Worm (Caenorhabditis elegans): ENCODE data around the gene F15D4.4.

F15D4.4 gene

ce11 chrII:13243021-13243420, at the start of gene F15D4.4:
Gene F15D4.4, minus strand, starts transcription at chrII:13243121.
- TF ChIP-seq mab-5 (tag; optimal IDR thresholded peaks at IDR 0.05), result no peak
- TF ChIP-seq ceh-83 (GFP tag; optimal IDR thresholded peaks at IDR 0.05), result no peak
- no peak for TF ChIP-seq ceh-43 (GFP tag; optimal IDR thresholded peaks at IDR 0.05)
- no peak for TF ChIP-seq mep-1 (tag; optimal IDR thresholded peaks at IDR 0.05)
- no peak for TF ChIP-seq nhr-76 (tag; optimal IDR thresholded peaks at IDR 0.05)
- TF ChIP-seq nhr-12 (tag; optimal IDR thresholded peaks at IDR 0.05), result no peak
- TF ChIP-seq ham-2 (GFP tag; optimal IDR thresholded peaks at IDR 0.05), result no peak
- no peak for TF ChIP-seq sptf-1 (tag; optimal IDR thresholded peaks at IDR 0.05)
- TF ChIP-seq nhr-2 (tag; optimal IDR thresholded peaks at IDR 0.05), result no peak
- no peak for TF ChIP-seq flh-1 (GFP tag; optimal IDR thresholded peaks at IDR 0.05)
- TF ChIP-seq lsy-2 (tag; optimal IDR thresholded peaks at IDR 0.05), result no peak
- TF ChIP-seq snpc-4 (tag; optimal IDR thresholded peaks at IDR 0.05), result no peak
- no peak for TF ChIP-seq cnd-1 (tag; optimal IDR thresholded peaks at IDR 0.05)
- TF ChIP-seq elt-1 (tag; optimal IDR thresholded peaks at IDR 0.05; ENCODE audit: borderline replicate concordance, insufficient read depth), result no peak
- no peak for TF ChIP-seq ztf-11 (tag; optimal IDR thresholded peaks at IDR 0.05)
- no peak for TF ChIP-seq lin-13 (tag; optimal IDR thresholded peaks at IDR 0.05)
- TF ChIP-seq ces-1 (GFP tag; optimal IDR thresholded peaks at IDR 0.05), result no peak
- TF ChIP-seq unc-62 (GFP tag; optimal IDR thresholded peaks at IDR 0.05), result no peak

- TF ChIP-seq bed-3 (GFP tag; optimal IDR thresholded peaks at IDR 0.05) (no peak), lsy-2 (tag; optimal IDR thresholded peaks at IDR 0.05) (no peak), mls-2 (tag; optimal IDR thresholded peaks at IDR 0.05) (peak; percentile 68), ceh-39 (tag; optimal IDR thresholded peaks at IDR 0.05) (no peak), ceh-43 (GFP tag; optimal IDR thresholded peaks at IDR 0.05) (no peak), ceh-83 (GFP tag; optimal IDR thresholded peaks at IDR 0.05) (no peak), nhr-2 (tag; optimal IDR thresholded peaks at IDR 0.05) (peak; percentile 81), pha-4 (tag; optimal IDR thresholded peaks at IDR 0.05) (no peak), drap-1 (GFP tag; optimal IDR thresholded peaks at IDR 0.05) (peak; percentile 34), unc-62 (GFP tag; optimal IDR thresholded peaks at IDR 0.05) (peak; percentile 63), lin-32 (GFP tag; optimal IDR thresholded peaks at IDR 0.05) (no peak), mep-1 (tag; optimal IDR thresholded peaks at IDR 0.05) (peak; percentile 24), tbx-8 (GFP tag; optimal IDR thresholded peaks at IDR 0.05) (peak; percentile 52), ces-1 (GFP tag; optimal IDR thresholded peaks at IDR 0.05) (no peak), zip-8 (tag; optimal IDR thresholded peaks at IDR 0.05) (no peak), sptf-1 (tag; optimal IDR thresholded peaks at IDR 0.05) (peak; percentile 21), nhr-28 (tag; optimal IDR thresholded peaks at IDR 0.05) (no peak), elt-1 (tag; optimal IDR thresholded peaks at IDR 0.05; ENCODE audit: borderline replicate concordance, insufficient read depth) (peak; percentile 69), nhr-76 (tag; optimal IDR thresholded peaks at IDR 0.05) (no peak), ztf-11 (tag; optimal IDR thresholded peaks at IDR 0.05) (no peak), flh-1 (GFP tag; optimal IDR thresholded peaks at IDR 0.05) (no peak), snpc-4 (tag; optimal IDR thresholded peaks at IDR 0.05) (no peak), ham-2 (GFP tag; optimal IDR thresholded peaks at IDR 0.05) (peak; percentile 83), elt-3 (tag; optimal IDR thresholded peaks at IDR 0.05) (no peak), cnd-1 (tag; optimal IDR thresholded peaks at IDR 0.05) (peak; percentile 65), nhr-12 (tag; optimal IDR thresholded peaks at IDR 0.05) (no peak), M03D4.4 (tag; optimal IDR thresholded peaks at IDR 0.05) (peak; percentile 46), nhr-237 (tag; optimal IDR thresholded peaks at IDR 0.05) (peak; percentile 60), lin-13 (tag; optimal IDR thresholded peaks at IDR 0.05) (peak; percentile 19), hlh-1 (tag; optimal IDR thresholded peaks at IDR 0.05) (peak; percentile 91), sem-2 (GFP tag; optimal IDR thresholded peaks at IDR 0.05) (no peak), unc-120 (tag; optimal IDR thresholded peaks at IDR 0.05; ENCODE audit: poor library complexity, severe bottlenecking) (peak; percentile 72), mab-5 (tag; optimal IDR thresholded peaks at IDR 0.05) (no peak), blmp-1 (tag; optimal IDR thresholded peaks at IDR 0.05) (no peak), unc-39 (tag; optimal IDR thresholded peaks at IDR 0.05) (no peak)
Measured at ce11 chrII:13291406-13292124, 48.6 kb upstream of the F15D4.4 start.
